Worm (Caenorhabditis elegans) whole organism, young adult: ENCODE results near the gene sra-8.
A peak's percentile ranks its signal among the peaks of the same experiment; 100 is the strongest.

ENCODE experiments used
- C17E4.6 ChIP-seq: fragments of 200-800 bp; sonication (Bioruptor generic); IDR thresholded peaks from 2 replicates; pipeline ENCODE4 v1.3.6; 2022; ENCODE audit warnings: missing genetic modification reagents, missing genetic modification characterization, missing compliant biosample characterization
- F10E7.11 ChIP-seq: sonication (generic microtip); optimal IDR thresholded peaks from 2 replicates; lab custom pipeline; 2017; ENCODE audit warnings: mild to moderate bottlenecking, missing genetic modification characterization, moderate library complexity, missing compliant biosample characterization
- F22D6.2 ChIP-seq: sonication (generic microtip); optimal IDR thresholded peaks from 2 replicates; lab custom pipeline; 2016; ENCODE audit warnings: mild to moderate bottlenecking, missing genetic modification characterization, missing compliant biosample characterization
- F49E8.2 ChIP-seq: sonication (generic microtip); optimal IDR thresholded peaks from 3 replicates; lab custom pipeline; 2017; ENCODE audit warnings: missing genetic modification characterization, mild to moderate bottlenecking, missing compliant biosample characterization, antibody characterized with exemption, moderate library complexity; ENCODE audit not compliant: insufficient read depth
- F55B11.4 ChIP-seq: sonication (generic microtip); optimal IDR thresholded peaks from 2 replicates; lab custom pipeline; 2016; ENCODE audit warnings: missing compliant biosample characterization, missing genetic modification characterization, borderline replicate concordance; ENCODE audit not compliant: insufficient read depth
- F57A8.1 ChIP-seq: fragments of 200-800 bp; sonication (Bioruptor generic); optimal IDR thresholded peaks from 2 replicates; lab custom pipeline; 2018; ENCODE audit warnings: mild to moderate bottlenecking, missing genetic modification characterization, moderate library complexity, missing compliant biosample characterization
- K11D2.4 ChIP-seq: fragments of 200-800 bp; sonication (Bioruptor generic); IDR thresholded peaks from 2 replicates; pipeline ENCODE4 v1.3.6; 2022; ENCODE audit warnings: missing genetic modification reagents, missing genetic modification characterization, missing compliant biosample characterization
- K12H6.12 ChIP-seq: fragments of 200-800 bp; sonication (Bioruptor generic); optimal IDR thresholded peaks from 2 replicates; lab custom pipeline; 2018; ENCODE audit warnings: mild to moderate bottlenecking, missing genetic modification characterization, missing compliant biosample characterization
- T07F8.4 ChIP-seq: sonication (generic microtip); optimal IDR thresholded peaks from 2 replicates; lab custom pipeline; 2016; ENCODE audit warnings: mild to moderate bottlenecking, missing genetic modification characterization, moderate library complexity, missing compliant biosample characterization
- Y53G8AR.9 ChIP-seq: fragments of 200-800 bp; sonication (Bioruptor generic); conservative IDR thresholded peaks from 2 replicates; pipeline ENCODE4 v1.3.6; 2022; ENCODE audit warnings: missing genetic modification reagents, missing genetic modification characterization, missing compliant biosample characterization
- Y67H2A.10 ChIP-seq: fragments of 200-800 bp; sonication (Bioruptor generic); conservative IDR thresholded peaks from 2 replicates; pipeline ENCODE4 v1.3.6; 2022; ENCODE audit warnings: missing genetic modification reagents, missing genetic modification characterization, missing compliant biosample characterization
- Y79H2A.3 ChIP-seq: fragments of 200-800 bp; sonication (Bioruptor generic); conservative IDR thresholded peaks from 2 replicates; pipeline ENCODE4 v1.3.6; 2022; ENCODE audit warnings: missing genetic modification reagents, missing genetic modification characterization, missing compliant biosample characterization
- Y95B8A.8 ChIP-seq: fragments of 200-800 bp; sonication (Bioruptor generic); IDR thresholded peaks from 2 replicates; pipeline ENCODE4 v1.3.6; 2022; ENCODE audit warnings: missing genetic modification reagents, missing genetic modification characterization, missing compliant biosample characterization
- aptf-3 ChIP-seq: fragments of 200-800 bp; sonication (Bioruptor generic); IDR thresholded peaks from 2 replicates; pipeline ENCODE4 v1.3.6; 2022; ENCODE audit warnings: missing genetic modification characterization, missing compliant biosample characterization
- atf-7 ChIP-seq: sonication (generic microtip); optimal IDR thresholded peaks from 2 replicates; lab custom pipeline; 2017; ENCODE audit warnings: mild to moderate bottlenecking, missing genetic modification characterization, missing compliant biosample characterization
- athp-1 ChIP-seq: sonication (generic microtip); optimal IDR thresholded peaks from 2 replicates; lab custom pipeline; 2017; ENCODE audit warnings: mild to moderate bottlenecking, missing genetic modification characterization, missing compliant biosample characterization
- bed-1 ChIP-seq: fragments of 200-800 bp; sonication (Bioruptor generic); IDR thresholded peaks from 2 replicates; pipeline ENCODE4 v1.3.6; 2022; ENCODE audit warnings: missing genetic modification reagents, missing genetic modification characterization, missing compliant biosample characterization
- cebp-1 ChIP-seq, 2 experiments: fragments of 200-800 bp in 1 of 2; sonication (Bioruptor generic) in 1 of 2; sonication (generic microtip) in 1 of 2; IDR thresholded peaks in 1 of 2; optimal IDR thresholded peaks in 1 of 2; 2 replicates each; pipeline versions ENCODE4 v1.3.6 to Lab custom; 2017 to 2022; ENCODE audit warnings: missing compliant biosample characterization in 2 of 2, missing genetic modification characterization in 2 of 2, mild to moderate bottlenecking in 1 of 2, missing genetic modification reagents in 1 of 2, moderate library complexity in 1 of 2
- ceh-27 ChIP-seq: fragments of 200-800 bp; sonication (Bioruptor generic); optimal IDR thresholded peaks from 2 replicates; lab custom pipeline; 2018; ENCODE audit warnings: mild to moderate bottlenecking, missing genetic modification characterization, moderate library complexity, missing compliant biosample characterization
- ceh-40 ChIP-seq: fragments of 200-800 bp; sonication (Bioruptor generic); IDR thresholded peaks from 2 replicates; pipeline ENCODE4 v1.3.6; 2022; ENCODE audit warnings: missing genetic modification characterization, missing compliant biosample characterization
- ceh-79 ChIP-seq: sonication (generic microtip); optimal IDR thresholded peaks from 2 replicates; lab custom pipeline; 2017; ENCODE audit warnings: mild to moderate bottlenecking, missing genetic modification characterization, missing compliant biosample characterization
- ekl-4 ChIP-seq: fragments of 200-800 bp; sonication (Bioruptor generic); IDR thresholded peaks from 2 replicates; pipeline ENCODE4 v1.3.6; 2022; ENCODE audit warnings: missing genetic modification reagents, missing genetic modification characterization, missing compliant biosample characterization
- ets-4 ChIP-seq: fragments of 200-800 bp; sonication (Bioruptor generic); optimal IDR thresholded peaks from 2 replicates; lab custom pipeline; 2018; ENCODE audit warnings: mild to moderate bottlenecking, missing genetic modification characterization, missing compliant biosample characterization
- gei-17 ChIP-seq: fragments of 200-800 bp; sonication (Bioruptor generic); optimal IDR thresholded peaks from 2 replicates; lab custom pipeline; 2018; ENCODE audit warnings: mild to moderate bottlenecking, missing genetic modification characterization, missing compliant biosample characterization
- hmg-20 ChIP-seq: fragments of 200-800 bp; sonication (Bioruptor generic); IDR thresholded peaks from 2 replicates; pipeline ENCODE4 v1.3.6; 2022; ENCODE audit warnings: missing genetic modification reagents, missing genetic modification characterization, missing compliant biosample characterization
- hrde-1 ChIP-seq: sonication (generic microtip); optimal IDR thresholded peaks from 2 replicates; lab custom pipeline; 2016; ENCODE audit warnings: missing genetic modification characterization, mild to moderate bottlenecking, missing compliant biosample characterization, moderate library complexity, missing genotype, missing genetic modification reagents, borderline replicate concordance
- lin-35 ChIP-seq, 3 experiments: fragments of 150-350 bp in 2 of 3; sonication (generic microtip) in 1 of 3; optimal IDR thresholded peaks; 2 replicates each; lab custom pipeline; 2014 to 2018; ENCODE audit warnings: missing biosample characterization in 3 of 3, missing genetic modification characterization in 3 of 3, missing genetic modification reagents in 3 of 3
- lir-1 ChIP-seq: fragments of 200-800 bp; sonication (Bioruptor generic); conservative IDR thresholded peaks from 2 replicates; pipeline ENCODE4 v1.3.6; 2022; ENCODE audit warnings: missing genetic modification reagents, missing genetic modification characterization, missing compliant biosample characterization
- lsl-1 ChIP-seq: fragments of 200-800 bp; sonication (Bioruptor generic); optimal IDR thresholded peaks from 2 replicates; lab custom pipeline; 2018; ENCODE audit warnings: mild to moderate bottlenecking, missing genetic modification characterization, moderate library complexity, missing compliant biosample characterization
- madf-8 ChIP-seq: fragments of 200-800 bp; sonication (Bioruptor generic); conservative IDR thresholded peaks from 2 replicates; pipeline ENCODE4 v1.3.6; 2022; ENCODE audit warnings: missing genetic modification reagents, missing genetic modification characterization, missing compliant biosample characterization
- mxl-1 ChIP-seq: sonication (generic microtip); optimal IDR thresholded peaks from 2 replicates; lab custom pipeline; 2016; ENCODE audit warnings: missing genetic modification characterization, missing compliant biosample characterization
- nfya-2 ChIP-seq: fragments of 200-800 bp; sonication (Bioruptor generic); IDR thresholded peaks from 2 replicates; pipeline ENCODE4 v1.3.6; 2022; ENCODE audit warnings: missing genetic modification reagents, missing genetic modification characterization, missing compliant biosample characterization
- nhr-120 ChIP-seq: fragments of 200-800 bp; sonication (Bioruptor generic); IDR thresholded peaks from 2 replicates; pipeline ENCODE4 v1.3.6; 2022; ENCODE audit warnings: missing genetic modification characterization, missing compliant biosample characterization
- nhr-27 ChIP-seq: fragments of 200-800 bp; sonication (Bioruptor generic); optimal IDR thresholded peaks from 2 replicates; lab custom pipeline; 2018; ENCODE audit warnings: mild to moderate bottlenecking, missing genetic modification characterization, moderate library complexity, missing compliant biosample characterization
- nhr-80 ChIP-seq: sonication (generic microtip); optimal IDR thresholded peaks from 2 replicates; lab custom pipeline; 2016; ENCODE audit warnings: missing genetic modification characterization, missing compliant biosample characterization
- nhr-90 ChIP-seq: sonication (generic microtip); optimal IDR thresholded peaks from 2 replicates; lab custom pipeline; 2016; ENCODE audit warnings: missing genotype, mild to moderate bottlenecking, missing genetic modification characterization, missing compliant biosample characterization
- pha-4 ChIP-seq: fragments of 150-350 bp; sonication (generic microtip); optimal IDR thresholded peaks from 2 replicates; lab custom pipeline; 2014; ENCODE audit warnings: missing biosample characterization, missing genetic modification reagents, missing genetic modification characterization
- rpc-1 ChIP-seq, 2 experiments: fragments of 150-350 bp in 1 of 2; sonication (generic microtip) in 1 of 2; optimal IDR thresholded peaks; 2 replicates each; lab custom pipeline; 2014 to 2018; ENCODE audit warnings: missing biosample characterization in 1 of 2, missing genetic modification characterization in 1 of 2, missing genetic modification reagents in 1 of 2, missing genotype in 1 of 2
- snpc-4 ChIP-seq, 5 experiments: fragments of 150-350 bp in 1 of 5; sonication (generic microtip) in 4 of 5; optimal IDR thresholded peaks; 2 replicates each; lab custom pipeline; 2014 to 2018; ENCODE audit warnings: missing genetic modification characterization in 5 of 5, missing biosample characterization in 3 of 5, antibody characterized with exemption in 2 of 5, mild to moderate bottlenecking in 2 of 5, missing compliant biosample characterization in 2 of 5, missing genotype in 2 of 5, moderate library complexity in 2 of 5, missing genetic modification reagents in 1 of 5
- tbp1 ChIP-seq: fragments of 200-800 bp; sonication (Bioruptor generic); optimal IDR thresholded peaks from 2 replicates; lab custom pipeline; 2018; ENCODE audit warnings: mild to moderate bottlenecking, missing genetic modification characterization, missing compliant biosample characterization
- tbx-9 ChIP-seq: sonication (generic microtip); optimal IDR thresholded peaks from 2 replicates; lab custom pipeline; 2016; ENCODE audit warnings: borderline replicate concordance, missing genetic modification characterization, inconsistent platforms, missing compliant biosample characterization
- tlf-1 ChIP-seq: fragments of 200-800 bp; sonication (Bioruptor generic); optimal IDR thresholded peaks from 2 replicates; lab custom pipeline; 2018; ENCODE audit warnings: mild to moderate bottlenecking, missing genetic modification characterization, missing compliant biosample characterization
- unc-62 ChIP-seq: fragments of 150-350 bp; optimal IDR thresholded peaks from 2 replicates; lab custom pipeline; 2014; ENCODE audit warnings: missing biosample characterization, missing genetic modification reagents, missing genetic modification characterization
- ztf-6 ChIP-seq: fragments of 200-800 bp; sonication (Bioruptor generic); IDR thresholded peaks from 2 replicates; pipeline ENCODE4 v1.3.6; 2022; ENCODE audit warnings: missing genetic modification reagents, missing genetic modification characterization, missing compliant biosample characterization

Gene sra-8

DNA sequence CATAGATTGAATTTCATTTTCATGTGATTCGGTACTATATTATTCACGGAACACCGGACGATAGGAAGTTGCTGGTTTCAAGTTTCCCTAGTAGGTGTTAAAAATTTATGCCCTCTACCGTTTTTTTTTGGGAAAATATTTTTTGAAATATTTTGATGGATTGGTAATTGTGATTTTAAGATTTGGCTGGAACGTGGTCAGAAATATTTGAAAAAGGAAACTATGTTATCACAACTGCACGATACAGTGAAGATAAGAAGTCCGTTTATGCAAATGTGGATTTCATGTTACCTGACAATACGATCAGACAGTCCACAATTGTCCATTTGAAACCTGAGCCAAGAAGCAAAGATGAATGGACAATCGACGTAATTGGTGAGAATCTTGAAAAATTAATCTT is 14.5 kb upstream of the sra-8 start, which contains the start of gene AH6.17:
Gene AH6.17, plus strand, starts transcription at position 185 of the 400 bp plus-strand sequence.
- TF ChIP-seq K11D2.4 (no peak), pha-4 (tag; lab: Kevin White, UChicago) (no peak), ztf-6 (GFP tag; lab: Robert Waterston, UW) (no peak), nhr-120 (no peak), ets-4 (no peak), Y53G8AR.9 (GFP tag; lab: Robert Waterston, UW) (no peak), cebp-1 (GFP tag; IDR thresholded peaks at IDR 0.05; lab: Robert Waterston, UW) (no peak), cebp-1 (tag; optimal IDR thresholded peaks at IDR 0.05; lab: Kevin White, UChicago) (no peak), madf-8 (GFP tag; lab: Robert Waterston, UW) (no peak), tlf-1 (no peak), aptf-3 (GFP tag; lab: Robert Waterston, UW) (no peak), nhr-90 (tag; lab: Kevin White, UChicago) (no peak)
- TF ChIP-seq, all 124 proteins: peak for 0

- TF ChIP-seq hrde-1 (tag; lab: Kevin White, UChicago) (no peak), athp-1 (tag; lab: Kevin White, UChicago) (no peak), K12H6.12 (tag; lab: Kevin White, UChicago) (no peak), T07F8.4 (tag; lab: Kevin White, UChicago) (no peak), cebp-1 (GFP tag; IDR thresholded peaks at IDR 0.05; lab: Robert Waterston, UW) (no peak), cebp-1 (tag; optimal IDR thresholded peaks at IDR 0.05; lab: Kevin White, UChicago) (no peak), tbp1 (GFP tag; lab: Kevin White, UChicago) (no peak), Y79H2A.3 (GFP tag; lab: Robert Waterston, UW) (no peak), ekl-4 (GFP tag; lab: Robert Waterston, UW) (no peak), ceh-27 (GFP tag; lab: Kevin White, UChicago) (no peak), mxl-1 (no peak), Y67H2A.10 (no peak), nfya-2 (GFP tag; lab: Robert Waterston, UW) (no peak), gei-17 (GFP tag; lab: Kevin White, UChicago) (no peak), lir-1 (GFP tag; lab: Robert Waterston, UW) (no peak), atf-7 (no peak), hmg-20 (GFP tag; lab: Robert Waterston, UW) (no peak), rpc-1 (optimal IDR thresholded peaks at IDR 0.05; lab: Kevin White, UChicago) (no peak), rpc-1 (tag; optimal IDR thresholded peaks at IDR 0.05; lab: Kevin White, UChicago) (no peak), bed-1 (GFP tag; lab: Robert Waterston, UW) (no peak), lin-35 (GFP tag; optimal IDR thresholded peaks at IDR 0.05; lab: Kevin White, UChicago) (no peak), C17E4.6 (no peak), nhr-27 (tag; lab: Kevin White, UChicago) (no peak), ceh-79 (tag; lab: Kevin White, UChicago) (no peak), F57A8.1 (GFP tag; lab: Kevin White, UChicago) (no peak), tbx-9 (no peak), tlf-1 (peak; percentile 32), unc-62 (GFP tag; lab: Kevin White, UChicago) (no peak), F55B11.4 (tag; lab: Kevin White, UChicago) (no peak), F10E7.11 (tag; lab: Kevin White, UChicago) (no peak), F22D6.2 (tag; lab: Kevin White, UChicago) (no peak), snpc-4 (GFP tag; optimal IDR thresholded peaks at IDR 0.05; lab: Kevin White, UChicago) (no peak), snpc-4 (tag; optimal IDR thresholded peaks at IDR 0.05; lab: Kevin White, UChicago) (no peak), lsl-1 (GFP tag; lab: Kevin White, UChicago) (peak; percentile 98), nhr-80 (tag; lab: Kevin White, UChicago) (no peak), ceh-40 (GFP tag; lab: Robert Waterston, UW) (no peak), Y95B8A.8 (no peak), F49E8.2 (tag; lab: Kevin White, UChicago) (peak; percentile 30), nhr-120 (no peak)
Measured at ce11 chrII:9523539-9524224, 13.8 kb upstream of the sra-8 start, which contains the start of gene mex-6. mex-6 (plus strand) TSS chrII:9524174.
